Fruit fly (Drosophila melanogaster): Measurements from ENCODE around the gene CG13293.

Gene CG13293

dm6 chr3L:6094697-6095096 lies 12.0 kb downstream of the CG13293 start, which contains the start of the genes CG10467 and loj (continued):
- TF ChIP-seq TFAM (GFP tag; optimal IDR thresholded peaks at IDR 0.05) (no peak), CG2199 (GFP tag; IDR thresholded peaks at IDR 0.05) (peak; percentile 94), Oli (tag; optimal IDR thresholded peaks at IDR 0.05) (peak; percentile 95), dysf (GFP tag; IDR thresholded peaks at IDR 0.05) (peak; percentile 98), CG2116 (GFP tag; optimal IDR thresholded peaks at IDR 0.05) (peak; percentile 85), Doc3 (GFP tag; IDR thresholded peaks at IDR 0.05; ENCODE audit: partially characterized antibody) (peak; percentile 50; the same call in 2 of the 3 replicates), Gug (GFP tag; IDR thresholded peaks at IDR 0.05) (peak; percentile 98), Fer3 (tag; optimal IDR thresholded peaks at IDR 0.05) (peak; percentile 97), CG17568 (GFP tag; optimal IDR thresholded peaks at IDR 0.05) (peak; percentile 81), CG17361 (GFP tag; IDR thresholded peaks at IDR 0.05) (peak; percentile 93), trh (GFP tag; optimal IDR thresholded peaks at IDR 0.05) (peak; percentile 95), D19B (GFP tag; optimal IDR thresholded peaks at IDR 0.05) (peak; percentile 81), pros (GFP tag; optimal IDR thresholded peaks at IDR 0.05) (no peak), CG2889 (GFP tag; IDR thresholded peaks at IDR 0.05) (peak; percentile 96), CG10431 (GFP tag; optimal IDR thresholded peaks at IDR 0.05) (peak; percentile 69), CG16813 (GFP tag; IDR thresholded peaks at IDR 0.05; ENCODE audit: partially characterized antibody) (peak; percentile 75), MESR4 (GFP tag; optimal IDR thresholded peaks at IDR 0.05) (no peak), kah (GFP tag; optimal IDR thresholded peaks at IDR 0.05) (peak; percentile 81), lbe (GFP tag; optimal IDR thresholded peaks at IDR 0.05) (peak; percentile 75), chn (GFP tag; optimal IDR thresholded peaks at IDR 0.05) (peak; percentile 91), CG7357 (GFP tag; IDR thresholded peaks at IDR 0.05) (peak; percentile 92), CG15601 (tag; optimal IDR thresholded peaks at IDR 0.05) (peak; percentile 93), Eip74EF (GFP tag; optimal IDR thresholded peaks at IDR 0.05) (peak in 1 of 2 experiments; percentile 78), sisA (GFP tag; IDR thresholded peaks at IDR 0.05) (peak; percentile 99), CG1024 (GFP tag; IDR thresholded peaks at IDR 0.05) (peak; percentile 91), slp2 (GFP tag; optimal IDR thresholded peaks at IDR 0.05) (peak; percentile 72), Myb (GFP tag; optimal IDR thresholded peaks at IDR 0.05) (peak; percentile 64), hth (optimal IDR thresholded peaks at IDR 0.05) (no peak), bcd (GFP tag; optimal IDR thresholded peaks at IDR 0.05) (peak; percentile 95), MTF-1 (GFP tag; optimal IDR thresholded peaks at IDR 0.05; ENCODE audit: borderline replicate concordance) (peak; percentile 84), tup (GFP tag; optimal IDR thresholded peaks at IDR 0.05) (peak; percentile 88), Fer1 (GFP tag; optimal IDR thresholded peaks at IDR 0.05) (peak; percentile 90), sd (tag; optimal IDR thresholded peaks at IDR 0.05) (peak; percentile 90), fd3F (GFP tag; optimal IDR thresholded peaks at IDR 0.05) (peak; percentile 96), ham (GFP tag; IDR thresholded peaks at IDR 0.05) (peak; percentile 91), pan (optimal IDR thresholded peaks at IDR 0.05) (no peak), pan (GFP tag; optimal IDR thresholded peaks at IDR 0.05 in 1 of 2, IDR thresholded peaks at IDR 0.05 in 1 of 2) (peak in 1 of 2 experiments; percentile 96), CG1647 (GFP tag; optimal IDR thresholded peaks at IDR 0.05) (peak; percentile 74), org-1 (GFP tag; optimal IDR thresholded peaks at IDR 0.05) (peak; percentile 75), CG14860 (GFP tag; IDR thresholded peaks at IDR 0.05; ENCODE audit: partially characterized antibody) (peak; percentile 61; the same call in 2 of the 3 replicates), CG13287 (GFP tag; IDR thresholded peaks at IDR 0.05; ENCODE audit: partially characterized antibody) (peak; percentile 82), CG1529 (GFP tag; optimal IDR thresholded peaks at IDR 0.05) (peak; percentile 82), esg (GFP tag; conservative IDR thresholded peaks at IDR 0.05) (peak; percentile 98), CG10267 (tag; optimal IDR thresholded peaks at IDR 0.05) (peak; percentile 90), pho (GFP tag; optimal IDR thresholded peaks at IDR 0.05) (peak; percentile 85), CG3847 (GFP tag; IDR thresholded peaks at IDR 0.05) (peak; percentile 98), Hr39 (optimal IDR thresholded peaks at IDR 0.05) (no peak), CG10274 (GFP tag; optimal IDR thresholded peaks at IDR 0.05) (peak; percentile 64), hb (GFP tag; IDR thresholded peaks at IDR 0.05; ENCODE audit: partially characterized antibody) (peak; percentile 46), dati (GFP tag; IDR thresholded peaks at IDR 0.05) (peak; percentile 80)
